Fruit fly (Drosophila melanogaster) whole organism, embryonic: ENCODE data around the gene TyrRII.
A peak's percentile ranks its signal among the peaks of the same experiment; 100 is the strongest.

Experiments
- CG10267 ChIP-seq: fragments of 200-800 bp; sonication (Bioruptor generic); optimal IDR thresholded peaks from 2 replicates; lab custom pipeline; 2018; ENCODE audit warnings: missing biosample characterization, mild to moderate bottlenecking, missing genetic modification characterization, moderate library complexity
- CG10462 ChIP-seq: fragments of 200-800 bp; sonication (Bioruptor generic); optimal IDR thresholded peaks from 2 replicates; lab custom pipeline; 2016; ENCODE audit warnings: missing biosample characterization, missing genetic modification characterization
- CG10959 ChIP-seq: fragments of 200-800 bp; sonication (Bioruptor generic); IDR thresholded peaks from 2 replicates; pipeline ENCODE4 v1.3.6; 2022; ENCODE audit warnings: missing biosample characterization, missing genetic modification characterization
- CG10979 ChIP-seq: fragments of 200-800 bp; sonication (Bioruptor generic); optimal IDR thresholded peaks from 2 replicates; lab custom pipeline; 2018; ENCODE audit warnings: missing biosample characterization, mild to moderate bottlenecking, missing genetic modification characterization, moderate library complexity
- CG11504 ChIP-seq: fragments of 200-800 bp; sonication (Bioruptor generic); optimal IDR thresholded peaks from 3 replicates; lab custom pipeline; 2019; ENCODE audit warnings: missing biosample characterization, mild to moderate bottlenecking, missing genetic modification characterization, moderate library complexity
- CG12104 ChIP-seq: fragments of 200-800 bp; sonication (Bioruptor generic); optimal IDR thresholded peaks from 3 replicates; lab custom pipeline; 2016; ENCODE audit warnings: missing biosample characterization, missing genetic modification characterization
- CG12942 ChIP-seq: fragments of 200-800 bp; sonication (Bioruptor generic); optimal IDR thresholded peaks from 3 replicates; lab custom pipeline; 2016; ENCODE audit warnings: missing biosample characterization, missing genetic modification characterization
- CG13123 ChIP-seq: fragments of 200-800 bp; sonication (Bioruptor generic); optimal IDR thresholded peaks from 2 replicates; lab custom pipeline; 2016; ENCODE audit warnings: missing biosample characterization, missing genetic modification characterization
- CG13894 ChIP-seq: fragments of 200-800 bp; sonication (Bioruptor generic); optimal IDR thresholded peaks from 3 replicates; lab custom pipeline; 2018; ENCODE audit warnings: missing biosample characterization, mild to moderate bottlenecking, missing genetic modification characterization, moderate library complexity
- CG14860 ChIP-seq: fragments of 200-800 bp; sonication (Bioruptor generic); IDR thresholded peaks from 3 replicates; pipeline ENCODE4 v1.3.6; 2022; ENCODE audit warnings: missing biosample characterization, missing genetic modification characterization; ENCODE audit not compliant: partially characterized antibody
- CG18476 ChIP-seq: fragments of 200-800 bp; sonication (Bioruptor generic); optimal IDR thresholded peaks from 2 replicates; lab custom pipeline; 2016; ENCODE audit warnings: missing biosample characterization, mild to moderate bottlenecking, missing genetic modification characterization
- CG18764 ChIP-seq: fragments of 200-800 bp; sonication (Bioruptor generic); optimal IDR thresholded peaks from 3 replicates; lab custom pipeline; 2016; ENCODE audit warnings: missing biosample characterization, missing genetic modification characterization
- CG2875 ChIP-seq: fragments of 200-800 bp; sonication (Bioruptor generic); optimal IDR thresholded peaks from 2 replicates; lab custom pipeline; 2017; ENCODE audit warnings: missing biosample characterization, mild to moderate bottlenecking, missing genetic modification characterization, missing genetic modification reagents
- CG31365 ChIP-seq: fragments of 200-800 bp; sonication (Bioruptor generic); optimal IDR thresholded peaks from 2 replicates; lab custom pipeline; 2018; ENCODE audit warnings: missing biosample characterization, mild to moderate bottlenecking, missing genetic modification characterization
- CG3163 ChIP-seq: fragments of 200-800 bp; sonication (Bioruptor generic); optimal IDR thresholded peaks from 3 replicates; lab custom pipeline; 2016; ENCODE audit warnings: missing biosample characterization, missing genetic modification characterization
- CG5953 ChIP-seq: fragments of 200-800 bp; sonication (Bioruptor generic); IDR thresholded peaks from 2 replicates; pipeline ENCODE4 v1.3.6; 2022; ENCODE audit warnings: missing biosample characterization, missing genetic modification characterization
- CG6272 ChIP-seq: fragments of 200-800 bp; sonication (Bioruptor generic); IDR thresholded peaks from 2 replicates; pipeline ENCODE4 v1.3.6; 2022; ENCODE audit warnings: missing biosample characterization, missing genetic modification characterization
- CG6689 ChIP-seq: fragments of 200-800 bp; sonication (Bioruptor generic); IDR thresholded peaks from 2 replicates; pipeline ENCODE4 v1.3.6; 2022; ENCODE audit warnings: missing biosample characterization, missing genetic modification characterization
- CG6791 ChIP-seq: fragments of 200-800 bp; sonication (Bioruptor generic); IDR thresholded peaks from 3 replicates; pipeline ENCODE4 v1.3.6; 2022; ENCODE audit warnings: missing biosample characterization, missing genetic modification characterization; ENCODE audit not compliant: partially characterized antibody
- CG8290 ChIP-seq, 3 experiments: fragments of 200-800 bp; sonication (Bioruptor generic); optimal IDR thresholded peaks; 2 replicates each; lab custom pipeline; 2016 to 2019; ENCODE audit warnings: missing biosample characterization in 3 of 3, missing genetic modification characterization in 3 of 3, mild to moderate bottlenecking in 2 of 3, moderate library complexity in 1 of 3
- CG8388 ChIP-seq: fragments of 200-800 bp; sonication (Bioruptor generic); optimal IDR thresholded peaks from 2 replicates; lab custom pipeline; 2019; ENCODE audit warnings: missing biosample characterization, mild to moderate bottlenecking, missing genetic modification characterization, moderate library complexity
- CG8478 ChIP-seq: fragments of >200 bp; optimal IDR thresholded peaks from 2 replicates; lab custom pipeline; 2018
- CG9876 ChIP-seq: fragments of 200-800 bp; sonication (Bioruptor generic); optimal IDR thresholded peaks from 2 replicates; lab custom pipeline; 2016; ENCODE audit warnings: missing biosample characterization, missing genetic modification characterization
- D19A ChIP-seq: fragments of 200-800 bp; optimal IDR thresholded peaks from 3 replicates; lab custom pipeline; 2019; ENCODE audit warnings: missing biosample characterization, mild to moderate bottlenecking, missing genetic modification characterization, moderate library complexity
- D19B ChIP-seq: fragments of 200-800 bp; sonication (Bioruptor generic); optimal IDR thresholded peaks from 2 replicates; lab custom pipeline; 2017; ENCODE audit warnings: missing biosample characterization, mild to moderate bottlenecking, missing genetic modification characterization
- H15 ChIP-seq: fragments of 200-800 bp; sonication (Bioruptor generic); IDR thresholded peaks from 3 replicates; pipeline ENCODE4 v1.3.6; 2022; ENCODE audit warnings: missing biosample characterization, missing genetic modification characterization
- HLH4C ChIP-seq: fragments of 200-800 bp; sonication (Bioruptor generic); IDR thresholded peaks from 3 replicates; pipeline ENCODE4 v1.3.6; 2022; ENCODE audit warnings: missing biosample characterization, missing genetic modification characterization; ENCODE audit not compliant: partially characterized antibody
- Hsf ChIP-seq: fragments of 200-800 bp; sonication (Bioruptor generic); optimal IDR thresholded peaks from 3 replicates; lab custom pipeline; 2016; ENCODE audit warnings: missing biosample characterization, missing genetic modification characterization
- NFAT ChIP-seq: fragments of 200-800 bp; sonication (Bioruptor generic); IDR thresholded peaks from 2 replicates; pipeline ENCODE4 v1.3.6; 2022; ENCODE audit warnings: missing biosample characterization, missing genetic modification characterization
- Oli ChIP-seq: fragments of 200-800 bp; sonication (Bioruptor generic); optimal IDR thresholded peaks from 2 replicates; lab custom pipeline; 2018; ENCODE audit warnings: missing biosample characterization, mild to moderate bottlenecking, missing genetic modification characterization, moderate library complexity
- Six4 ChIP-seq: fragments of 200-800 bp; sonication (Bioruptor generic); optimal IDR thresholded peaks from 2 replicates; lab custom pipeline; 2016; ENCODE audit warnings: missing biosample characterization, missing genetic modification characterization
- Spps ChIP-seq: fragments of 200-800 bp; sonication (Bioruptor generic); optimal IDR thresholded peaks from 2 replicates; lab custom pipeline; 2018; ENCODE audit warnings: missing biosample characterization, mild to moderate bottlenecking, missing genetic modification characterization
- Tbp ChIP-seq: fragments of >200 bp; optimal IDR thresholded peaks from 2 replicates; lab custom pipeline; 2018; ENCODE audit warnings: missing biosample characterization, missing genetic modification characterization
- YL-1 ChIP-seq: fragments of 200-800 bp; sonication (Bioruptor generic); optimal IDR thresholded peaks from 3 replicates; lab custom pipeline; 2017; ENCODE audit warnings: missing biosample characterization, mild to moderate bottlenecking, missing genetic modification characterization
- bab2 ChIP-seq: fragments of 200-800 bp; sonication (Bioruptor generic); optimal IDR thresholded peaks from 2 replicates; lab custom pipeline; 2016; ENCODE audit warnings: missing biosample characterization, missing genetic modification characterization
- bowl ChIP-seq: fragments of 200-800 bp; sonication (Bioruptor generic); IDR thresholded peaks from 2 replicates; pipeline ENCODE4 v1.3.6; 2022; ENCODE audit warnings: missing biosample characterization, missing genetic modification characterization
- cwo ChIP-seq: fragments of 200-800 bp; sonication (Bioruptor generic); optimal IDR thresholded peaks from 3 replicates; lab custom pipeline; 2017; ENCODE audit warnings: missing biosample characterization, missing genetic modification characterization, mild to moderate bottlenecking, moderate library complexity, missing genetic modification reagents
- da ChIP-seq: fragments of 200-800 bp; sonication (Bioruptor generic); optimal IDR thresholded peaks from 2 replicates; lab custom pipeline; 2016; ENCODE audit warnings: missing biosample characterization, missing genetic modification characterization
- dati ChIP-seq: fragments of 200-800 bp; sonication (Bioruptor generic); IDR thresholded peaks from 2 replicates; pipeline ENCODE4 v1.3.6; 2022; ENCODE audit warnings: missing biosample characterization, missing genetic modification characterization
- dmrt11E ChIP-seq: fragments of 200-800 bp; sonication (Bioruptor generic); optimal IDR thresholded peaks from 3 replicates; lab custom pipeline; 2018; ENCODE audit warnings: missing biosample characterization, mild to moderate bottlenecking, missing genetic modification characterization, moderate library complexity
- gcm2 ChIP-seq: fragments of 200-800 bp; sonication (Bioruptor generic); optimal IDR thresholded peaks from 2 replicates; lab custom pipeline; 2016; ENCODE audit warnings: missing biosample characterization, missing genetic modification characterization
- h ChIP-seq: fragments of >200 bp; optimal IDR thresholded peaks from 2 replicates; lab custom pipeline; 2017
- klu ChIP-seq: fragments of 200-800 bp; sonication (Bioruptor generic); IDR thresholded peaks from 2 replicates; pipeline ENCODE4 v1.3.6; 2022; ENCODE audit warnings: missing biosample characterization, missing genetic modification characterization
- mld ChIP-seq: fragments of 200-800 bp; sonication (Bioruptor generic); IDR thresholded peaks from 3 replicates; pipeline ENCODE4 v1.3.6; 2022; ENCODE audit warnings: missing biosample characterization, missing genetic modification characterization; ENCODE audit not compliant: partially characterized antibody
- rib ChIP-seq: fragments of 200-800 bp; sonication (Bioruptor generic); IDR thresholded peaks from 2 replicates; pipeline ENCODE4 v1.3.6; 2022; ENCODE audit warnings: missing biosample characterization, missing genetic modification characterization
- seq ChIP-seq: fragments of 200-800 bp; sonication (Bioruptor generic); IDR thresholded peaks from 2 replicates; pipeline ENCODE4 v1.3.6; 2022; ENCODE audit warnings: missing biosample characterization, missing genetic modification characterization
- sna ChIP-seq: fragments of 200-800 bp; sonication (Bioruptor generic); IDR thresholded peaks from 2 replicates; pipeline ENCODE4 v1.3.6; 2022; ENCODE audit warnings: missing biosample characterization, missing genetic modification characterization; ENCODE audit not compliant: partially characterized antibody
- stc ChIP-seq: fragments of 200-800 bp; sonication (Bioruptor generic); IDR thresholded peaks from 2 replicates; pipeline ENCODE4 v1.3.6; 2022; ENCODE audit warnings: missing biosample characterization, missing genetic modification characterization
- tio ChIP-seq: fragments of 200-800 bp; sonication (Bioruptor generic); optimal IDR thresholded peaks from 2 replicates; lab custom pipeline; 2017; ENCODE audit warnings: missing biosample characterization, missing genetic modification characterization, inconsistent platforms

Gene TyrRII

dm6 chr3R:17794335-17795074 is 58.1 kb downstream of the TyrRII start, which contains the start of gene CG43102 (continued):
- TF ChIP-seq sna (GFP tag; lab: Robert Waterston, UW) (peak; percentile 86), CG8290 (GFP tag; optimal IDR thresholded peaks at IDR 0.05; lab: Kevin White, UChicago) (no peak), CG8290 (tag; optimal IDR thresholded peaks at IDR 0.05; lab: Kevin White, UChicago) (peak in 1 of 2 experiments; percentile 89), CG13123 (peak; percentile 16), CG10267 (tag; lab: Kevin White, UChicago) (peak; percentile 60), Oli (tag; lab: Kevin White, UChicago) (peak; percentile 65), H15 (GFP tag; lab: Robert Waterston, UW) (peak; percentile 77), CG6791 (peak; percentile 49; the same call in 2 of the 3 replicates), HLH4C (GFP tag; lab: Robert Waterston, UW) (peak; percentile 59), CG10979 (peak; percentile 44), D19B (peak; percentile 30), gcm2 (GFP tag; lab: Kevin White, UChicago) (no peak), CG3163 (GFP tag; lab: Kevin White, UChicago) (peak; percentile 11), mld (0 out of 3 replicates have a peak, but pooled peaks have one; percentile 43), CG12104 (no peak), da (peak; percentile 24), CG13894 (tag; lab: Kevin White, UChicago) (peak; percentile 51), dati (GFP tag; lab: Robert Waterston, UW) (no peak), bowl (GFP tag; lab: Robert Waterston, UW) (peak; percentile 50; the same call in 1 of the 2 replicates), klu (GFP tag; lab: Robert Waterston, UW) (no peak; the same call in 1 of the 2 replicates), seq (GFP tag; lab: Robert Waterston, UW) (no peak), Hsf (GFP tag; lab: Kevin White, UChicago) (peak; percentile 52), CG12942 (GFP tag; lab: Kevin White, UChicago) (peak; percentile 56), CG18476 (GFP tag; lab: Kevin White, UChicago) (peak; percentile 14), CG10462 (no peak), CG8388 (GFP tag; lab: Kevin White, UChicago) (peak; percentile 51), h (lab: Kevin White, UChicago) (no peak), Spps (tag; lab: Kevin White, UChicago) (no peak), CG2875 (peak; percentile 18), D19A (tag; lab: Kevin White, UChicago) (peak; percentile 56), CG9876 (peak; percentile 10), tio (GFP tag; lab: Kevin White, UChicago) (peak; percentile 34), CG8478 (lab: Kevin White, UChicago) (no peak), CG5953 (GFP tag; lab: Robert Waterston, UW) (peak; percentile 82), CG10959 (GFP tag; lab: Robert Waterston, UW) (peak; percentile 25; the same call in 1 of the 2 replicates), cwo (GFP tag; lab: Kevin White, UChicago) (peak; percentile 9), CG14860 (GFP tag; lab: Robert Waterston, UW) (peak; percentile 70; the same call in 2 of the 3 replicates), CG11504 (tag; lab: Kevin White, UChicago) (peak; percentile 68), bab2 (GFP tag; lab: Kevin White, UChicago) (peak; percentile 34), CG18764 (peak; percentile 54), stc (GFP tag; lab: Robert Waterston, UW) (peak; percentile 72), YL-1 (GFP tag; lab: Kevin White, UChicago) (no peak), rib (GFP tag; lab: Robert Waterston, UW) (no peak; the same call in none of the 2 replicates), dmrt11E (tag; lab: Kevin White, UChicago) (peak; percentile 7), Six4 (GFP tag; lab: Kevin White, UChicago) (peak; percentile 49), NFAT (peak; percentile 87), CG6689 (0 out of 2 replicates have a peak, but pooled peaks have one; percentile 33), CG6272 (peak; percentile 29), CG31365 (tag; lab: Kevin White, UChicago) (no peak), Tbp (GFP tag; lab: Kevin White, UChicago) (no peak)
